Fruit fly (Drosophila melanogaster) whole organism, embryonic: ENCODE results near the gene dUTPase.
A peak's percentile ranks its signal among the peaks of the same experiment; 100 is the strongest.

Source experiments
- Asciz ChIP-seq: fragments of 200-800 bp; sonication (Bioruptor generic); optimal IDR thresholded peaks from 2 replicates; lab custom pipeline; 2017; ENCODE audit warnings: missing biosample characterization, mild to moderate bottlenecking, missing genetic modification characterization, missing genetic modification reagents
- CG10565 ChIP-seq: fragments of 200-800 bp; sonication (Bioruptor generic); optimal IDR thresholded peaks from 3 replicates; lab custom pipeline; 2016; ENCODE audit warnings: missing biosample characterization, mild to moderate bottlenecking, missing genetic modification characterization
- CG11504 ChIP-seq: fragments of 200-800 bp; sonication (Bioruptor generic); optimal IDR thresholded peaks from 3 replicates; lab custom pipeline; 2019; ENCODE audit warnings: missing biosample characterization, mild to moderate bottlenecking, missing genetic modification characterization, moderate library complexity
- CG12659 ChIP-seq: fragments of 200-800 bp; sonication (Bioruptor generic); optimal IDR thresholded peaks from 3 replicates; lab custom pipeline; 2017; ENCODE audit warnings: mild to moderate bottlenecking, missing biosample characterization, missing genetic modification reagents, missing genetic modification characterization
- CG16779 ChIP-seq: fragments of 200-800 bp; sonication (Bioruptor generic); IDR thresholded peaks from 2 replicates; pipeline ENCODE4 v1.3.6; 2022; ENCODE audit warnings: missing biosample characterization, missing genetic modification characterization
- CG18262 ChIP-seq: fragments of 200-800 bp; optimal IDR thresholded peaks from 3 replicates; lab custom pipeline; 2019; ENCODE audit warnings: missing biosample characterization, mild to moderate bottlenecking, missing genetic modification characterization, moderate library complexity
- CG18599 ChIP-seq: fragments of 200-800 bp; sonication (Bioruptor generic); optimal IDR thresholded peaks from 3 replicates; lab custom pipeline; 2017; ENCODE audit warnings: missing biosample characterization, missing genetic modification characterization, mild to moderate bottlenecking, moderate library complexity, missing genetic modification reagents
- CG2712 ChIP-seq: fragments of 200-800 bp; optimal IDR thresholded peaks from 3 replicates; lab custom pipeline; 2019; ENCODE audit warnings: missing biosample characterization, mild to moderate bottlenecking, missing genetic modification characterization, moderate library complexity
- CG32772 ChIP-seq: fragments of 200-800 bp; sonication (Bioruptor generic); IDR thresholded peaks from 2 replicates; pipeline ENCODE4 v1.3.6; 2022; ENCODE audit warnings: missing biosample characterization, missing genetic modification characterization
- CG3407 ChIP-seq: fragments of 200-800 bp; sonication (Bioruptor generic); optimal IDR thresholded peaks from 2 replicates; lab custom pipeline; 2018; ENCODE audit warnings: missing biosample characterization, mild to moderate bottlenecking, missing genetic modification characterization
- CG4820 ChIP-seq: fragments of 200-800 bp; sonication (Bioruptor generic); optimal IDR thresholded peaks from 3 replicates; lab custom pipeline; 2016; ENCODE audit warnings: missing biosample characterization, missing genetic modification characterization
- CG5180 ChIP-seq: fragments of 200-800 bp; sonication (Bioruptor generic); optimal IDR thresholded peaks from 3 replicates; lab custom pipeline; 2017; ENCODE audit warnings: missing biosample characterization, missing genetic modification characterization, mild to moderate bottlenecking, moderate library complexity, missing genetic modification reagents
- CG5953 ChIP-seq: fragments of 200-800 bp; sonication (Bioruptor generic); IDR thresholded peaks from 2 replicates; pipeline ENCODE4 v1.3.6; 2022; ENCODE audit warnings: missing biosample characterization, missing genetic modification characterization
- CG6175 ChIP-seq: fragments of 200-800 bp; sonication (Bioruptor generic); IDR thresholded peaks from 3 replicates; pipeline ENCODE4 v1.3.6; 2022; ENCODE audit warnings: missing biosample characterization, missing genetic modification characterization
- CG6689 ChIP-seq: fragments of 200-800 bp; sonication (Bioruptor generic); IDR thresholded peaks from 2 replicates; pipeline ENCODE4 v1.3.6; 2022; ENCODE audit warnings: missing biosample characterization, missing genetic modification characterization
- CG9727 ChIP-seq: fragments of 200-800 bp; sonication (Bioruptor generic); optimal IDR thresholded peaks from 3 replicates; lab custom pipeline; 2017; ENCODE audit warnings: missing biosample characterization, mild to moderate bottlenecking, missing genetic modification characterization
- CG9817 ChIP-seq: fragments of 200-800 bp; sonication (Bioruptor generic); optimal IDR thresholded peaks from 2 replicates; lab custom pipeline; 2018; ENCODE audit warnings: missing biosample characterization, mild to moderate bottlenecking, missing genetic modification characterization, moderate library complexity
- CTCF ChIP-seq: fragments of 200-800 bp; sonication (Bioruptor generic); optimal IDR thresholded peaks from 2 replicates; lab custom pipeline; 2017; ENCODE audit warnings: missing biosample characterization, mild to moderate bottlenecking, missing genetic modification characterization, moderate library complexity
- CrebB ChIP-seq: fragments of 200-800 bp; sonication (Bioruptor generic); optimal IDR thresholded peaks from 3 replicates; lab custom pipeline; 2018; ENCODE audit warnings: missing biosample characterization, mild to moderate bottlenecking, missing genetic modification characterization
- D19A ChIP-seq: fragments of 200-800 bp; optimal IDR thresholded peaks from 3 replicates; lab custom pipeline; 2019; ENCODE audit warnings: missing biosample characterization, mild to moderate bottlenecking, missing genetic modification characterization, moderate library complexity
- Dip3 ChIP-seq: fragments of 200-800 bp; sonication (Bioruptor generic); optimal IDR thresholded peaks from 3 replicates; lab custom pipeline; 2016; ENCODE audit warnings: missing biosample characterization, missing genetic modification characterization
- Dp ChIP-seq: fragments of 200-800 bp; sonication (Bioruptor generic); optimal IDR thresholded peaks from 2 replicates; lab custom pipeline; 2018; ENCODE audit warnings: missing biosample characterization, mild to moderate bottlenecking, missing genetic modification characterization, moderate library complexity
- Hey ChIP-seq: fragments of 200-800 bp; sonication (Bioruptor generic); optimal IDR thresholded peaks from 3 replicates; lab custom pipeline; 2018; ENCODE audit warnings: missing biosample characterization, mild to moderate bottlenecking, missing genetic modification characterization
- Hr78 ChIP-seq, 2 experiments: fragments of 200-800 bp in 1 of 2; fragments of >200 bp in 1 of 2; sonication (Bioruptor generic) in 1 of 2; optimal IDR thresholded peaks; 2 replicates each; lab custom pipeline; 2017 to 2019; ENCODE audit warnings: missing biosample characterization in 2 of 2, missing genetic modification characterization in 2 of 2, mild to moderate bottlenecking in 1 of 2, moderate library complexity in 1 of 2
- MTF-1 ChIP-seq: fragments of 200-800 bp; sonication (Bioruptor generic); optimal IDR thresholded peaks from 2 replicates; lab custom pipeline; 2018; ENCODE audit warnings: missing biosample characterization, mild to moderate bottlenecking, missing genetic modification characterization, borderline replicate concordance
- Nf-YA ChIP-seq: fragments of 200-800 bp; sonication (Bioruptor generic); IDR thresholded peaks from 2 replicates; pipeline ENCODE4 v1.3.6; 2022; ENCODE audit warnings: missing biosample characterization, missing genetic modification characterization
- Nf-YC ChIP-seq: fragments of 200-800 bp; optimal IDR thresholded peaks from 3 replicates; lab custom pipeline; 2019; ENCODE audit warnings: missing biosample characterization, mild to moderate bottlenecking, missing genetic modification characterization, moderate library complexity
- NfI ChIP-seq: fragments of 200-800 bp; sonication (Bioruptor generic); optimal IDR thresholded peaks from 3 replicates; lab custom pipeline; 2018; ENCODE audit warnings: missing biosample characterization, mild to moderate bottlenecking, missing genetic modification characterization, moderate library complexity
- Oli ChIP-seq: fragments of 200-800 bp; sonication (Bioruptor generic); optimal IDR thresholded peaks from 2 replicates; lab custom pipeline; 2018; ENCODE audit warnings: missing biosample characterization, mild to moderate bottlenecking, missing genetic modification characterization, moderate library complexity
- Rx ChIP-seq: fragments of 200-800 bp; sonication (Bioruptor generic); IDR thresholded peaks from 2 replicates; pipeline ENCODE4 v1.3.6; 2022; ENCODE audit warnings: missing biosample characterization, missing genetic modification characterization
- Sry-β ChIP-seq: fragments of 200-800 bp; sonication (Bioruptor generic); optimal IDR thresholded peaks from 2 replicates; lab custom pipeline; 2018; ENCODE audit warnings: missing biosample characterization, mild to moderate bottlenecking, missing genetic modification characterization, moderate library complexity
- Stat92E ChIP-seq, 3 experiments: fragments of >200 bp in 2 of 3; fragments of 200-800 bp in 1 of 3; sonication (Bioruptor generic) in 1 of 3; optimal IDR thresholded peaks; 2 replicates each; lab custom pipeline; 2017 to 2019; ENCODE audit warnings: missing biosample characterization in 3 of 3, missing genetic modification characterization in 3 of 3, mild to moderate bottlenecking in 1 of 3, moderate library complexity in 1 of 3
- br ChIP-seq: fragments of >200 bp; optimal IDR thresholded peaks from 2 replicates; lab custom pipeline; 2017
- cas ChIP-seq: fragments of 200-800 bp; sonication (Bioruptor generic); IDR thresholded peaks from 2 replicates; pipeline ENCODE4 v1.3.6; 2022; ENCODE audit warnings: missing biosample characterization, missing genetic modification characterization
- chm ChIP-seq: fragments of 200-800 bp; sonication (Bioruptor generic); IDR thresholded peaks from 2 replicates; pipeline ENCODE4 v1.3.6; 2022; ENCODE audit warnings: missing biosample characterization, missing genetic modification characterization
- ci ChIP-seq: fragments of 200-800 bp; sonication (Bioruptor generic); IDR thresholded peaks from 3 replicates; pipeline ENCODE4 v1.3.6; 2022; ENCODE audit warnings: missing biosample characterization, missing genetic modification characterization
- exex ChIP-seq: fragments of 200-800 bp; sonication (Bioruptor generic); optimal IDR thresholded peaks from 4 replicates; lab custom pipeline; 2018; ENCODE audit warnings: missing biosample characterization, mild to moderate bottlenecking, missing genetic modification characterization, moderate library complexity
- h ChIP-seq: fragments of >200 bp; optimal IDR thresholded peaks from 2 replicates; lab custom pipeline; 2017
- kay ChIP-seq: fragments of 200-800 bp; sonication (Bioruptor generic); optimal IDR thresholded peaks from 2 replicates; lab custom pipeline; 2016; ENCODE audit warnings: missing biosample characterization, missing genetic modification characterization
- lilli ChIP-seq: fragments of 200-800 bp; sonication (Bioruptor generic); optimal IDR thresholded peaks from 3 replicates; lab custom pipeline; 2016; ENCODE audit warnings: missing biosample characterization, missing genetic modification characterization
- lola ChIP-seq, 3 experiments: fragments of >200 bp in 2 of 3; fragments of 200-800 bp in 1 of 3; sonication (Bioruptor generic) in 1 of 3; optimal IDR thresholded peaks; 2 replicates each; lab custom pipeline; 2017 to 2019; ENCODE audit warnings: missing biosample characterization in 3 of 3, missing genetic modification characterization in 3 of 3, mild to moderate bottlenecking in 1 of 3, moderate library complexity in 1 of 3
- nmo ChIP-seq: fragments of 200-800 bp; sonication (Bioruptor generic); optimal IDR thresholded peaks from 2 replicates; lab custom pipeline; 2018; ENCODE audit warnings: missing biosample characterization, mild to moderate bottlenecking, missing genetic modification characterization, moderate library complexity
- odd ChIP-seq: fragments of 200-800 bp; sonication (Bioruptor generic); optimal IDR thresholded peaks from 2 replicates; lab custom pipeline; 2017; ENCODE audit warnings: missing biosample characterization, mild to moderate bottlenecking, missing genetic modification characterization
- org-1 ChIP-seq: fragments of 200-800 bp; sonication (Bioruptor generic); optimal IDR thresholded peaks from 2 replicates; lab custom pipeline; 2017; ENCODE audit warnings: missing biosample characterization, missing genetic modification characterization
- pan ChIP-seq, 4 experiments: fragments of >200 bp in 3 of 4; fragments of 200-800 bp in 1 of 4; sonication (Bioruptor generic) in 1 of 4; optimal IDR thresholded peaks in 3 of 4; IDR thresholded peaks in 1 of 4; 2 replicates each; pipeline versions ENCODE4 v1.3.6 to Lab custom; 2017 to 2022; ENCODE audit warnings: missing biosample characterization in 2 of 4, missing genetic modification characterization in 2 of 4, mixed read lengths in 1 of 4
- rib ChIP-seq: fragments of 200-800 bp; sonication (Bioruptor generic); IDR thresholded peaks from 2 replicates; pipeline ENCODE4 v1.3.6; 2022; ENCODE audit warnings: missing biosample characterization, missing genetic modification characterization
- sna ChIP-seq: fragments of 200-800 bp; sonication (Bioruptor generic); IDR thresholded peaks from 2 replicates; pipeline ENCODE4 v1.3.6; 2022; ENCODE audit warnings: missing biosample characterization, missing genetic modification characterization; ENCODE audit not compliant: partially characterized antibody
- stc ChIP-seq: fragments of 200-800 bp; sonication (Bioruptor generic); IDR thresholded peaks from 2 replicates; pipeline ENCODE4 v1.3.6; 2022; ENCODE audit warnings: missing biosample characterization, missing genetic modification characterization
- wor ChIP-seq: fragments of 200-800 bp; sonication (Bioruptor generic); IDR thresholded peaks from 2 replicates; pipeline ENCODE4 v1.3.6; 2022; ENCODE audit warnings: missing biosample characterization, missing genetic modification characterization
- zfh2 ChIP-seq: fragments of 200-800 bp; sonication (Bioruptor generic); optimal IDR thresholded peaks from 2 replicates; lab custom pipeline; 2016; ENCODE audit warnings: missing biosample characterization, missing genetic modification characterization

Gene dUTPase

dm6 chr2L:11010999-11011398, at the start of gene dUTPase, which contains the start of gene Art8 (continued):
- peak; percentile 75 for TF ChIP-seq CG18262
- no peak for TF ChIP-seq CG10565
- no peak for TF ChIP-seq CG6175 (GFP tag; lab: Robert Waterston, UW)
- peak; percentile 74 for TF ChIP-seq CG9727 (GFP tag; lab: Kevin White, UChicago)
- peak; percentile 59 for TF ChIP-seq CG4820 (GFP tag; lab: Kevin White, UChicago)
- TF ChIP-seq Asciz, result no peak
- TF ChIP-seq Oli (tag; lab: Kevin White, UChicago), result peak; percentile 5
- TF ChIP-seq D19A (tag; lab: Kevin White, UChicago), result peak; percentile 56
- peak; percentile 53 for TF ChIP-seq zfh2
- peak; percentile 86 for TF ChIP-seq nmo (GFP tag; lab: Kevin White, UChicago)
- TF ChIP-seq Rx, result no peak
- no peak for TF ChIP-seq Dip3 (GFP tag; lab: Kevin White, UChicago)
- peak; percentile 42; the same call in 1 of the 2 replicates for TF ChIP-seq CG32772 (GFP tag; lab: Robert Waterston, UW)
- no peak for TF ChIP-seq CG5180
- peak; percentile 68 for TF ChIP-seq kay (GFP tag; lab: Kevin White, UChicago)
- no peak for TF ChIP-seq Sry-β (GFP tag; lab: Kevin White, UChicago)
- peak; percentile 48 for TF ChIP-seq wor (GFP tag; lab: Robert Waterston, UW)
- no peak for TF ChIP-seq Hr78 (GFP tag; optimal IDR thresholded peaks at IDR 0.05; lab: Kevin White, UChicago)
- TF ChIP-seq rib (GFP tag; lab: Robert Waterston, UW), result no peak
- peak in 1 of 3 experiments; percentile 78 for TF ChIP-seq lola (GFP tag; optimal IDR thresholded peaks at IDR 0.05; lab: Kevin White, UChicago)
- TF ChIP-seq Hey (tag; lab: Kevin White, UChicago), result no peak
- peak; percentile 25 for TF ChIP-seq CTCF (GFP tag; lab: Kevin White, UChicago)
- peak; percentile 56 for TF ChIP-seq NfI (GFP tag; lab: Kevin White, UChicago)
- peak; percentile 84 for TF ChIP-seq sna (GFP tag; lab: Robert Waterston, UW)
- TF ChIP-seq pan (optimal IDR thresholded peaks at IDR 0.05; lab: Kevin White, UChicago), result no peak
- TF ChIP-seq pan (GFP tag; optimal IDR thresholded peaks at IDR 0.05 in 1 of 2, IDR thresholded peaks at IDR 0.05 in 1 of 2), result peak in 1 of 2 experiments; percentile 62
- peak; percentile 47 for TF ChIP-seq CrebB
- TF ChIP-seq CG6689 (GFP tag; lab: Robert Waterston, UW), result peak; percentile 56
- peak; percentile 82 for TF ChIP-seq Dp (GFP tag; lab: Kevin White, UChicago)
- no peak for TF ChIP-seq CG16779 (GFP tag; lab: Robert Waterston, UW)
- TF ChIP-seq stc (GFP tag; lab: Robert Waterston, UW), result peak; percentile 54; the same call in 1 of the 2 replicates
- TF ChIP-seq CG5953, result peak; percentile 63; the same call in 1 of the 2 replicates
- no peak for TF ChIP-seq org-1 (GFP tag; lab: Kevin White, UChicago)
- no peak for TF ChIP-seq h (lab: Kevin White, UChicago)
- no peak for TF ChIP-seq MTF-1 (GFP tag; lab: Kevin White, UChicago)
- peak; percentile 71 for TF ChIP-seq CG9817 (tag; lab: Kevin White, UChicago)
- TF ChIP-seq exex (tag; lab: Kevin White, UChicago), result peak; percentile 45
- peak; percentile 84 for TF ChIP-seq lilli (GFP tag; lab: Kevin White, UChicago)
- TF ChIP-seq br (lab: Kevin White, UChicago), result no peak
- peak; percentile 73; the same call in 2 of the 3 replicates for TF ChIP-seq ci (GFP tag; lab: Robert Waterston, UW)
- peak in 1 of 3 experiments; percentile 54 for TF ChIP-seq Stat92E (GFP tag; optimal IDR thresholded peaks at IDR 0.05; lab: Kevin White, UChicago)
- TF ChIP-seq Nf-YC (tag; lab: Kevin White, UChicago), result peak; percentile 91
- TF ChIP-seq CG2712 (tag; lab: Kevin White, UChicago), result peak; percentile 88
- TF ChIP-seq CG12659 (GFP tag; lab: Kevin White, UChicago), result peak; percentile 90
- TF ChIP-seq CG3407 (GFP tag; lab: Kevin White, UChicago), result peak; percentile 29
- no peak for TF ChIP-seq chm (GFP tag; lab: Robert Waterston, UW)
- TF ChIP-seq Nf-YA (GFP tag; lab: Robert Waterston, UW), result no peak
- TF ChIP-seq CG11504 (tag; lab: Kevin White, UChicago), result peak; percentile 78
- TF ChIP-seq odd (GFP tag; lab: Kevin White, UChicago), result no peak
- TF ChIP-seq CG18599 (GFP tag; lab: Kevin White, UChicago), result no peak
- peak; percentile 58; the same call in 1 of the 2 replicates for TF ChIP-seq cas (GFP tag; lab: Robert Waterston, UW)
